Fruit fly (Drosophila melanogaster) whole organism, embryonic: ENCODE data around the gene CG32806.
A peak's percentile ranks its signal among the peaks of the same experiment; 100 is the strongest.

Experiments used
- Bdp1 ChIP-seq: fragments of 200-800 bp; sonication (Bioruptor generic); optimal IDR thresholded peaks from 3 replicates; lab custom pipeline; 2016; ENCODE audit warnings: missing biosample characterization, missing genetic modification characterization
- Bteb2 ChIP-seq: fragments of 200-800 bp; sonication (Bioruptor generic); optimal IDR thresholded peaks from 2 replicates; lab custom pipeline; 2016; ENCODE audit warnings: missing biosample characterization, missing genetic modification characterization
- CG10321 ChIP-seq: fragments of 200-800 bp; sonication (Bioruptor generic); IDR thresholded peaks from 2 replicates; pipeline ENCODE4 v1.3.6; 2022; ENCODE audit warnings: missing biosample characterization, missing genetic modification characterization
- CG11085 ChIP-seq: fragments of 200-800 bp; sonication (Bioruptor generic); IDR thresholded peaks from 2 replicates; pipeline ENCODE4 v1.3.6; 2022; ENCODE audit warnings: missing biosample characterization, missing genetic modification characterization
- CG11398 ChIP-seq: fragments of 200-800 bp; sonication (Bioruptor generic); optimal IDR thresholded peaks from 2 replicates; lab custom pipeline; 2016; ENCODE audit warnings: missing biosample characterization, missing genetic modification characterization
- CG12104 ChIP-seq: fragments of 200-800 bp; sonication (Bioruptor generic); optimal IDR thresholded peaks from 3 replicates; lab custom pipeline; 2016; ENCODE audit warnings: missing biosample characterization, missing genetic modification characterization
- CG12155 ChIP-seq: fragments of 200-800 bp; sonication (Bioruptor generic); optimal IDR thresholded peaks from 3 replicates; lab custom pipeline; 2016; ENCODE audit warnings: missing biosample characterization, missing genetic modification characterization
- CG12219 ChIP-seq: fragments of 200-800 bp; sonication (Bioruptor generic); optimal IDR thresholded peaks from 3 replicates; lab custom pipeline; 2018; ENCODE audit warnings: missing biosample characterization, mild to moderate bottlenecking, missing genetic modification characterization
- CG12769 ChIP-seq: fragments of 200-800 bp; sonication (Bioruptor generic); optimal IDR thresholded peaks from 2 replicates; lab custom pipeline; 2019; ENCODE audit warnings: missing biosample characterization, mild to moderate bottlenecking, missing genetic modification characterization, moderate library complexity
- CG14050 ChIP-seq: fragments of 200-800 bp; sonication (Bioruptor generic); IDR thresholded peaks from 3 replicates; pipeline ENCODE4 v1.3.6; 2022; ENCODE audit warnings: missing biosample characterization, missing genetic modification characterization
- CG15011 ChIP-seq: fragments of 200-800 bp; sonication (Bioruptor generic); optimal IDR thresholded peaks from 3 replicates; lab custom pipeline; 2018; ENCODE audit warnings: missing biosample characterization, mild to moderate bottlenecking, missing genetic modification characterization
- CG1529 ChIP-seq: fragments of 200-800 bp; sonication (Bioruptor generic); optimal IDR thresholded peaks from 3 replicates; lab custom pipeline; 2018; ENCODE audit warnings: missing biosample characterization, missing genetic modification characterization
- CG1603 ChIP-seq: fragments of 200-800 bp; sonication (Bioruptor generic); optimal IDR thresholded peaks from 2 replicates; lab custom pipeline; 2019; ENCODE audit warnings: missing biosample characterization, mild to moderate bottlenecking, missing genetic modification characterization, moderate library complexity
- CG31388 ChIP-seq: fragments of 200-800 bp; sonication (Bioruptor generic); optimal IDR thresholded peaks from 2 replicates; lab custom pipeline; 2016; ENCODE audit warnings: missing biosample characterization, missing genetic modification characterization
- CG3407 ChIP-seq: fragments of 200-800 bp; sonication (Bioruptor generic); optimal IDR thresholded peaks from 2 replicates; lab custom pipeline; 2018; ENCODE audit warnings: missing biosample characterization, mild to moderate bottlenecking, missing genetic modification characterization
- CG3847 ChIP-seq: fragments of 200-800 bp; sonication (Bioruptor generic); IDR thresholded peaks from 2 replicates; pipeline ENCODE4 v1.3.6; 2022; ENCODE audit warnings: missing biosample characterization, missing genetic modification characterization
- CG4424 ChIP-seq: fragments of 200-800 bp; sonication (Bioruptor generic); optimal IDR thresholded peaks from 3 replicates; lab custom pipeline; 2016; ENCODE audit warnings: missing biosample characterization, missing genetic modification characterization
- CG5245 ChIP-seq: fragments of 200-800 bp; sonication (Bioruptor generic); optimal IDR thresholded peaks from 3 replicates; lab custom pipeline; 2016; ENCODE audit warnings: missing biosample characterization, missing genetic modification characterization
- CG7839 ChIP-seq: fragments of 200-800 bp; sonication (Bioruptor generic); optimal IDR thresholded peaks from 3 replicates; lab custom pipeline; 2018; ENCODE audit warnings: missing biosample characterization, mild to moderate bottlenecking, missing genetic modification characterization, moderate library complexity
- CG8281 ChIP-seq: fragments of 200-800 bp; sonication (Bioruptor generic); optimal IDR thresholded peaks from 2 replicates; lab custom pipeline; 2018; ENCODE audit warnings: missing biosample characterization, mild to moderate bottlenecking, missing genetic modification characterization, moderate library complexity
- CG9437 ChIP-seq: fragments of 200-800 bp; sonication (Bioruptor generic); optimal IDR thresholded peaks from 2 replicates; lab custom pipeline; 2018; ENCODE audit warnings: missing biosample characterization, mild to moderate bottlenecking, missing genetic modification characterization
- CG9876 ChIP-seq: fragments of 200-800 bp; sonication (Bioruptor generic); optimal IDR thresholded peaks from 2 replicates; lab custom pipeline; 2016; ENCODE audit warnings: missing biosample characterization, missing genetic modification characterization
- D19A ChIP-seq: fragments of 200-800 bp; optimal IDR thresholded peaks from 3 replicates; lab custom pipeline; 2019; ENCODE audit warnings: missing biosample characterization, mild to moderate bottlenecking, missing genetic modification characterization, moderate library complexity
- Dp ChIP-seq: fragments of 200-800 bp; sonication (Bioruptor generic); optimal IDR thresholded peaks from 2 replicates; lab custom pipeline; 2018; ENCODE audit warnings: missing biosample characterization, mild to moderate bottlenecking, missing genetic modification characterization, moderate library complexity
- Ets65A ChIP-seq: fragments of 200-800 bp; sonication (Bioruptor generic); peaks from one replicate; lab custom pipeline; 2016; ENCODE audit warnings: missing biosample characterization, missing genetic modification characterization
- HLHmδ ChIP-seq: fragments of 200-800 bp; sonication (Bioruptor generic); optimal IDR thresholded peaks from 2 replicates; lab custom pipeline; 2018; ENCODE audit warnings: missing biosample characterization, mild to moderate bottlenecking, missing genetic modification characterization, moderate library complexity
- Neu2 ChIP-seq: fragments of 200-800 bp; sonication (Bioruptor generic); optimal IDR thresholded peaks from 3 replicates; lab custom pipeline; 2016; ENCODE audit warnings: missing biosample characterization, missing genetic modification characterization, borderline replicate concordance
- Vsx1 ChIP-seq: fragments of 200-800 bp; sonication (Bioruptor generic); optimal IDR thresholded peaks from 2 replicates; lab custom pipeline; 2017; ENCODE audit warnings: missing biosample characterization, mild to moderate bottlenecking, missing genetic modification characterization, missing genetic modification reagents
- YL-1 ChIP-seq: fragments of 200-800 bp; sonication (Bioruptor generic); optimal IDR thresholded peaks from 3 replicates; lab custom pipeline; 2017; ENCODE audit warnings: missing biosample characterization, mild to moderate bottlenecking, missing genetic modification characterization
- caup ChIP-seq: fragments of 200-800 bp; sonication (Bioruptor generic); optimal IDR thresholded peaks from 3 replicates; lab custom pipeline; 2017; ENCODE audit warnings: missing biosample characterization, mild to moderate bottlenecking, missing genetic modification characterization, moderate library complexity; ENCODE audit not compliant: severe bottlenecking
- cg ChIP-seq: fragments of 200-800 bp; sonication (Bioruptor generic); optimal IDR thresholded peaks from 3 replicates; lab custom pipeline; 2019; ENCODE audit warnings: missing biosample characterization, mild to moderate bottlenecking, missing genetic modification characterization, moderate library complexity
- esg ChIP-seq: fragments of 200-800 bp; sonication (Bioruptor generic); conservative IDR thresholded peaks from 2 replicates; pipeline ENCODE4 v1.3.6; 2022; ENCODE audit warnings: missing biosample characterization, missing genetic modification characterization
- ewg ChIP-seq: fragments of 200-800 bp; sonication (Bioruptor generic); optimal IDR thresholded peaks from 3 replicates; lab custom pipeline; 2017; ENCODE audit warnings: mild to moderate bottlenecking, missing biosample characterization, missing genetic modification reagents, missing genetic modification characterization
- gem ChIP-seq: fragments of 200-800 bp; sonication (Bioruptor generic); optimal IDR thresholded peaks from 2 replicates; lab custom pipeline; 2019; ENCODE audit warnings: missing biosample characterization, mild to moderate bottlenecking, missing genetic modification characterization, moderate library complexity
- gfzf ChIP-seq: fragments of 200-800 bp; sonication (Bioruptor generic); optimal IDR thresholded peaks from 2 replicates; lab custom pipeline; 2016; ENCODE audit warnings: missing biosample characterization, mild to moderate bottlenecking, missing genetic modification characterization, moderate library complexity
- gsb ChIP-seq: fragments of 200-800 bp; sonication (Bioruptor generic); IDR thresholded peaks from 2 replicates; pipeline ENCODE4 v1.3.6; 2022; ENCODE audit warnings: missing biosample characterization, missing genetic modification characterization
- lola ChIP-seq, 3 experiments: fragments of >200 bp in 2 of 3; fragments of 200-800 bp in 1 of 3; sonication (Bioruptor generic) in 1 of 3; optimal IDR thresholded peaks; 2 replicates each; lab custom pipeline; 2017 to 2019; ENCODE audit warnings: missing biosample characterization in 3 of 3, missing genetic modification characterization in 3 of 3, mild to moderate bottlenecking in 1 of 3, moderate library complexity in 1 of 3
- mld ChIP-seq: fragments of 200-800 bp; sonication (Bioruptor generic); IDR thresholded peaks from 3 replicates; pipeline ENCODE4 v1.3.6; 2022; ENCODE audit warnings: missing biosample characterization, missing genetic modification characterization; ENCODE audit not compliant: partially characterized antibody
- prd ChIP-seq, 3 experiments: fragments of >200 bp in 2 of 3; fragments of 200-800 bp in 1 of 3; sonication (Bioruptor generic) in 1 of 3; optimal IDR thresholded peaks in 2 of 3; IDR thresholded peaks in 1 of 3; 2 replicates in 2 of 3; 3 replicates in 1 of 3; pipeline versions ENCODE4 v1.3.6 to Lab custom; 2017 to 2022; ENCODE audit warnings: missing biosample characterization in 1 of 3, missing genetic modification characterization in 1 of 3
- salm ChIP-seq: fragments of 200-800 bp; sonication (Bioruptor generic); optimal IDR thresholded peaks from 2 replicates; lab custom pipeline; 2018; ENCODE audit warnings: missing biosample characterization, mild to moderate bottlenecking, missing genetic modification characterization
- sc ChIP-seq, 3 experiments: fragments of >200 bp in 2 of 3; fragments of 200-800 bp in 1 of 3; sonication (Bioruptor generic) in 1 of 3; optimal IDR thresholded peaks; 2 replicates in 2 of 3; 3 replicates in 1 of 3; lab custom pipeline; 2017; ENCODE audit warnings: mild to moderate bottlenecking in 1 of 3, missing biosample characterization in 1 of 3, missing genetic modification characterization in 1 of 3, missing genetic modification reagents in 1 of 3
- sim ChIP-seq: fragments of 200-800 bp; sonication (Bioruptor generic); IDR thresholded peaks from 2 replicates; pipeline ENCODE4 v1.3.6; 2022; ENCODE audit warnings: missing biosample characterization, missing genetic modification characterization
- tin ChIP-seq: fragments of 200-800 bp; sonication (Bioruptor generic); optimal IDR thresholded peaks from 3 replicates; lab custom pipeline; 2016; ENCODE audit warnings: missing biosample characterization, missing genetic modification characterization
- twi ChIP-seq: fragments of 200-800 bp; optimal IDR thresholded peaks from 2 replicates; lab custom pipeline; 2019; ENCODE audit warnings: missing biosample characterization, mild to moderate bottlenecking, missing genetic modification characterization, moderate library complexity
- vnd ChIP-seq: fragments of 200-800 bp; sonication (Bioruptor generic); IDR thresholded peaks from 3 replicates; pipeline ENCODE4 v1.3.6; 2022; ENCODE audit warnings: missing biosample characterization, missing genetic modification characterization; ENCODE audit not compliant: partially characterized antibody
- wor ChIP-seq: fragments of 200-800 bp; sonication (Bioruptor generic); IDR thresholded peaks from 2 replicates; pipeline ENCODE4 v1.3.6; 2022; ENCODE audit warnings: missing biosample characterization, missing genetic modification characterization
- yki ChIP-seq: fragments of >200 bp; optimal IDR thresholded peaks from 3 replicates; lab custom pipeline; 2018
- zfh1 ChIP-seq: fragments of 200-800 bp; sonication (Bioruptor generic); IDR thresholded peaks from 3 replicates; pipeline ENCODE4 v1.3.6; 2022; ENCODE audit warnings: missing biosample characterization, missing genetic modification characterization

CG32806 gene

DNA sequence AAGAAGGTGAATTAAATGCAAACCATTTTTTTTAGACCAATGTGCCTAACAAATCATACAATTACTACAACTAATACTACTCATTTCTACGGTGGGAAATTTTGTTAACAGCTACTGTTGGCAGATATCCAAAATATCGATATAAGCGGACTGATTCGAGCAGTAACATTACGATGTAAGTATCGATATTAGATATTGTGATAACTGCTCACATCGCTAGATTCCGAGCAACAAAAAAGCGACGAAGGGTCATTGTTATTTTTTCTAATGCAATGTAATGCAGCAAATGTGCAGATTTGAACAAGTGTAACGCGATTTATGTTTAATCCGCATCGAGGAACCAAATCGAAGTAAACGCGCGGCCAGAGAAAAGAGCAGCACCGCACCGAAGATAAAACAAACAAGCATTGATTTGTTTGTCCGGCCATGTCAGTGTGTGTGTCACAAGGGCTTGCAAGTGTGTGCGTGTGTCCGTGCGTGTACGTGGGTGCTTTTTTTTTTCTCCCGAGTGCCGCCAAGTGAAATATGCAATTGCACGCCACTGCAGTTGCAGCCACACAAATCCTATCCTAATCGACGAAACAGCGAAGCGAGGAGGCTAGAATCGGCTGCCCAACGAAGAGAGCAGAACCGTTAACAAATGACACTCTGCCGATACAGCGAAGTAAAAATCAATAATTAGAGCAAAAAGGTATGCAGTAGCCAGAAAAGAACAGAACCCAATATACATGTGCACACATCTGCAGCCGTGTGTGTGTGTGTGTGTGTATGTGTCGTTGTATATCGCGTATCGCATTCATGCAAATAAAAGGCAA is 15.6 kb upstream of the CG32806 start, which contains the start of the genes prage and Adar (continued):
- no peak for TF ChIP-seq wor (GFP tag; lab: Robert Waterston, UW)
- TF ChIP-seq prd (optimal IDR thresholded peaks at IDR 0.05; lab: Kevin White, UChicago) = no peak
- no peak for TF ChIP-seq prd (GFP tag; IDR thresholded peaks at IDR 0.05; lab: Robert Waterston, UW)
- TF ChIP-seq mld (GFP tag; lab: Robert Waterston, UW) = peak; percentile 43; the same call in 1 of the 3 replicates
- no peak for TF ChIP-seq CG5245 (GFP tag; lab: Kevin White, UChicago)
- TF ChIP-seq zfh1 (GFP tag; lab: Robert Waterston, UW) = no peak
- no peak for TF ChIP-seq esg (GFP tag; lab: Robert Waterston, UW)
- TF ChIP-seq CG12219 (GFP tag; lab: Kevin White, UChicago) = no peak
- no peak for TF ChIP-seq gsb (GFP tag; lab: Robert Waterston, UW)
- TF ChIP-seq CG8281 (tag; lab: Kevin White, UChicago) = no peak
- TF ChIP-seq lola (GFP tag; optimal IDR thresholded peaks at IDR 0.05; lab: Kevin White, UChicago) = no peak
- TF ChIP-seq sc (optimal IDR thresholded peaks at IDR 0.05; lab: Kevin White, UChicago) = no peak
- TF ChIP-seq sc (GFP tag; optimal IDR thresholded peaks at IDR 0.05; lab: Kevin White, UChicago) = no peak
- TF ChIP-seq salm (tag; lab: Kevin White, UChicago) = no peak
- TF ChIP-seq CG7839 (tag; lab: Kevin White, UChicago) = no peak
- no peak for TF ChIP-seq yki (lab: Kevin White, UChicago)
- TF ChIP-seq CG14050 = no peak
- TF ChIP-seq Vsx1 (GFP tag; lab: Kevin White, UChicago) = no peak
- no peak for TF ChIP-seq CG1529
- TF ChIP-seq Bdp1 = no peak
- TF ChIP-seq sim (GFP tag; lab: Robert Waterston, UW) = no peak
- no peak for TF ChIP-seq CG4424 (GFP tag; lab: Kevin White, UChicago)
- TF ChIP-seq Bteb2 = no peak
- peak; percentile 27 for TF ChIP-seq YL-1 (GFP tag; lab: Kevin White, UChicago)
- TF ChIP-seq CG12104 = no peak
- TF ChIP-seq gfzf (GFP tag; lab: Kevin White, UChicago) = peak; percentile 39
- TF ChIP-seq CG31388 (GFP tag; lab: Kevin White, UChicago) = no peak
- peak; percentile 87 for TF ChIP-seq cg (GFP tag; lab: Kevin White, UChicago)
- TF ChIP-seq Ets65A = peak; percentile 90
- no peak for TF ChIP-seq CG11398 (GFP tag; lab: Kevin White, UChicago)
- TF ChIP-seq gem (tag; lab: Kevin White, UChicago) = no peak
- no peak for TF ChIP-seq CG9437 (GFP tag; lab: Kevin White, UChicago)
- TF ChIP-seq ewg = no peak
- no peak for TF ChIP-seq CG11085 (GFP tag; lab: Robert Waterston, UW)
- no peak for TF ChIP-seq CG9876 (GFP tag; lab: Kevin White, UChicago)
- no peak for TF ChIP-seq HLHmδ
- TF ChIP-seq tin (GFP tag; lab: Kevin White, UChicago) = no peak
- no peak for TF ChIP-seq CG3847 (GFP tag; lab: Robert Waterston, UW)
- no peak for TF ChIP-seq twi
- TF ChIP-seq Dp = no peak
- TF ChIP-seq CG10321 = no peak
- TF ChIP-seq CG1603 (tag; lab: Kevin White, UChicago) = no peak
- no peak for TF ChIP-seq CG12769 (tag; lab: Kevin White, UChicago)
- no peak for TF ChIP-seq CG15011 (GFP tag; lab: Kevin White, UChicago)
- no peak for TF ChIP-seq CG12155 (GFP tag; lab: Kevin White, UChicago)
- TF ChIP-seq caup (GFP tag; lab: Kevin White, UChicago) = no peak
- TF ChIP-seq D19A (tag; lab: Kevin White, UChicago) = no peak
- peak; percentile 73 for TF ChIP-seq vnd (GFP tag; lab: Robert Waterston, UW)
- TF ChIP-seq CG3407 = no peak
- TF ChIP-seq Neu2 (GFP tag; lab: Kevin White, UChicago) = no peak
